Worm (Caenorhabditis elegans) whole organism, early embryonic: ENCODE measurements around the gene C05C8.1.

Experiments used
- B0310.2 ChIP-seq: sonication (generic microtip); optimal IDR thresholded peaks from 2 replicates; lab custom pipeline; 2016; ENCODE audit warnings: mild to moderate bottlenecking, missing genetic modification characterization, missing compliant biosample characterization
- F13C5.2 ChIP-seq: sonication (generic microtip); optimal IDR thresholded peaks from 2 replicates; lab custom pipeline; 2017; ENCODE audit warnings: mild to moderate bottlenecking, missing genetic modification characterization, inconsistent platforms, missing compliant biosample characterization
- aly-1 ChIP-seq: sonication (generic microtip); optimal IDR thresholded peaks from 2 replicates; lab custom pipeline; 2016; ENCODE audit warnings: missing genetic modification characterization, missing compliant biosample characterization
- ama-1 ChIP-seq: fragments of 150-350 bp; optimal IDR thresholded peaks from 2 replicates; lab custom pipeline; 2014
- ceh-13 ChIP-seq: fragments of 200-800 bp; sonication (Bioruptor generic); optimal IDR thresholded peaks from 2 replicates; lab custom pipeline; 2018; ENCODE audit warnings: mild to moderate bottlenecking, missing genetic modification characterization, missing compliant biosample characterization
- ceh-36 ChIP-seq: sonication (generic microtip); optimal IDR thresholded peaks from 2 replicates; lab custom pipeline; 2016; ENCODE audit warnings: missing genetic modification characterization, inconsistent platforms, missing compliant biosample characterization
- ets-7 ChIP-seq: sonication (generic microtip); optimal IDR thresholded peaks from 2 replicates; lab custom pipeline; 2016; ENCODE audit warnings: missing genotype, missing genetic modification characterization, missing compliant biosample characterization
- flt-1 ChIP-seq: fragments of 200-800 bp; sonication (Bioruptor generic); IDR thresholded peaks from 2 replicates; pipeline ENCODE4 v1.3.6; 2022; ENCODE audit warnings: missing genetic modification characterization, missing compliant biosample characterization
- hmbx-1 ChIP-seq: sonication (generic microtip); optimal IDR thresholded peaks from 2 replicates; lab custom pipeline; 2016; ENCODE audit warnings: mild to moderate bottlenecking, missing genetic modification characterization, missing compliant biosample characterization
- hmg-4 ChIP-seq: fragments of 200-800 bp; sonication (Bioruptor generic); optimal IDR thresholded peaks from 2 replicates; lab custom pipeline; 2018; ENCODE audit warnings: mild to moderate bottlenecking, missing genetic modification characterization, missing compliant biosample characterization
- hnd-1 ChIP-seq: sonication (generic microtip); optimal IDR thresholded peaks from 2 replicates; lab custom pipeline; 2016; ENCODE audit warnings: missing genetic modification characterization, missing compliant biosample characterization
- pes-1 ChIP-seq: fragments of 200-800 bp; sonication (Bioruptor generic); IDR thresholded peaks from 2 replicates; pipeline ENCODE4 v1.3.6; 2022; ENCODE audit warnings: missing genetic modification reagents, missing genetic modification characterization, missing compliant biosample characterization
- scrt-1 ChIP-seq: fragments of 200-800 bp; sonication (Bioruptor generic); IDR thresholded peaks from 2 replicates; pipeline ENCODE4 v1.3.6; 2022; ENCODE audit warnings: missing genetic modification characterization, missing compliant biosample characterization
- sea-1 ChIP-seq: fragments of 200-800 bp; sonication (Bioruptor generic); conservative IDR thresholded peaks from 2 replicates; pipeline ENCODE4 v1.3.6; 2022; ENCODE audit warnings: missing genetic modification characterization, missing compliant biosample characterization
- tbx-11 ChIP-seq: fragments of 200-800 bp; sonication (Bioruptor generic); IDR thresholded peaks from 2 replicates; pipeline ENCODE4 v1.3.6; 2022; ENCODE audit warnings: missing genetic modification characterization, missing compliant biosample characterization
- tbx-37 ChIP-seq: fragments of 200-800 bp; sonication (Bioruptor generic); conservative IDR thresholded peaks from 2 replicates; pipeline ENCODE4 v1.3.6; 2022; ENCODE audit warnings: missing genetic modification reagents, missing genetic modification characterization, missing compliant biosample characterization
- tra-4 ChIP-seq: sonication (generic microtip); optimal IDR thresholded peaks from 2 replicates; lab custom pipeline; 2017; ENCODE audit warnings: missing genetic modification characterization, missing compliant biosample characterization

The C05C8.1 gene

ce11 chrV:7288699-7289098 is 49.1 kb downstream of the C05C8.1 start, which contains the start of gene C13A2.1:
C13A2.1 (plus strand) TSS chrV:7288999.
- TF ChIP-seq hmbx-1 (tag; lab: Kevin White, UChicago) (no peak), pes-1 (GFP tag; lab: Robert Waterston, UW) (no peak), aly-1 (no peak), F13C5.2 (tag; lab: Kevin White, UChicago) (no peak), hnd-1 (tag; lab: Kevin White, UChicago) (no peak), sea-1 (GFP tag; lab: Robert Waterston, UW) (no peak), ceh-36 (tag; lab: Kevin White, UChicago) (no peak), ama-1 (lab: Kevin White, UChicago) (no peak), flt-1 (GFP tag; lab: Robert Waterston, UW) (no peak), tra-4 (tag; lab: Kevin White, UChicago) (no peak), ets-7 (tag; lab: Kevin White, UChicago) (no peak), hmg-4 (GFP tag; lab: Kevin White, UChicago) (no peak), B0310.2 (no peak), scrt-1 (GFP tag; lab: Robert Waterston, UW) (no peak), tbx-11 (GFP tag; lab: Robert Waterston, UW) (no peak), tbx-37 (no peak), ceh-13 (GFP tag; lab: Kevin White, UChicago) (no peak)
